Fruit fly (Drosophila melanogaster) S2 (cell line): Measurements from ENCODE around the gene CG14195.

ENCODE experiments used
- CG8478 ChIP-seq: fragments of >200 bp; optimal IDR thresholded peaks from 2 replicates; lab custom pipeline; 2018
- CTCF ChIP-seq, 2 experiments: fragments of >200 bp; optimal IDR thresholded peaks; 2 replicates each; lab custom pipeline; 2018

DNA sequence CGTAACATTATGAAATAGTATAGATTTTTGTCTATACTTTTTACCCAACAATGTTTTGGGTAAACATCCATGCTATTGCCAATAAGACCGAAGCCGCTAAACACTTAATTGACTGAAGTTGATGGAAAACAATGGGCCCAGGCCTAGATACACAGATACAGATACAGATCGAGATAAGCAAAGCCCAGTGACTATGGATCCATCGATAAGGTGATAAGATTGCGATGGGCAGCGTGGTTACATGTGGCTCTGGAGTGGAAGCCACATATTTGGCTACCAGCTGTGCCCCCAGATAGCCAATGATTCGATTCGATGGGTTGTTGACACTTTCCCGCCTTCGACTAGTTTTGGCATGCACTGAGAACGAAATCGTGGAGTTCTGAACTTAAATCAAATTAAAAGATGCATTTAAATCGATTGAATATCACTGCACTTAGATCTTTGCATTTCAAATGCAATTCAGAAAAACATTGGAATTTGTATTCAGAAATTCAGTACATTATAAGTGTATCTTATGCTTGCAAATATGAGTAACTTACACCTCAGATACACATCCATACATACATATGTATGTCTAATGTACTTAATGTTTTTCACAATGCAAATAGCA, 28.5 kb upstream of the CG14195 start:
- TF ChIP-seq CG8478 (no peak), CTCF (optimal IDR thresholded peaks at IDR 0.05; lab: Kevin White, UChicago) (no peak)
